Worm (Caenorhabditis elegans) whole organism, mixed stage, embryonic: ENCODE measurements around the gene copz-1.

Experiments
- M03D4.4 ChIP-seq: sonication (generic microtip); optimal IDR thresholded peaks from 2 replicates; lab custom pipeline; 2017; ENCODE audit warnings: mild to moderate bottlenecking, missing genetic modification characterization, missing compliant biosample characterization
- bed-3 ChIP-seq: fragments of 200-800 bp; sonication (Bioruptor generic); optimal IDR thresholded peaks from 3 replicates; lab custom pipeline; 2018; ENCODE audit warnings: mild to moderate bottlenecking, missing genetic modification characterization, moderate library complexity, missing compliant biosample characterization
- blmp-1 ChIP-seq: fragments of 150-350 bp; optimal IDR thresholded peaks from 2 replicates; lab custom pipeline; 2014; ENCODE audit warnings: missing biosample characterization, missing genetic modification characterization
- ceh-39 ChIP-seq: fragments of 150-350 bp; optimal IDR thresholded peaks from 2 replicates; lab custom pipeline; 2014; ENCODE audit warnings: missing biosample characterization, missing genetic modification characterization
- ceh-43 ChIP-seq: fragments of 200-800 bp; sonication (Bioruptor generic); optimal IDR thresholded peaks from 2 replicates; lab custom pipeline; 2018; ENCODE audit warnings: mild to moderate bottlenecking, missing genetic modification characterization, moderate library complexity, missing compliant biosample characterization
- ces-1 ChIP-seq: fragments of 150-350 bp; optimal IDR thresholded peaks from 2 replicates; lab custom pipeline; 2014; ENCODE audit warnings: missing biosample characterization, missing genetic modification reagents, missing genetic modification characterization
- cnd-1 ChIP-seq: fragments of 200-800 bp; sonication (Bioruptor generic); optimal IDR thresholded peaks from 2 replicates; lab custom pipeline; 2018; ENCODE audit warnings: mild to moderate bottlenecking, missing genetic modification characterization, missing compliant biosample characterization
- drap-1 ChIP-seq: fragments of 200-800 bp; sonication (Bioruptor generic); optimal IDR thresholded peaks from 3 replicates; lab custom pipeline; 2018; ENCODE audit warnings: mild to moderate bottlenecking, missing genetic modification characterization, missing compliant biosample characterization
- elt-1 ChIP-seq: sonication (generic microtip); optimal IDR thresholded peaks from 2 replicates; lab custom pipeline; 2017; ENCODE audit warnings: missing genetic modification characterization, mild to moderate bottlenecking, missing compliant biosample characterization, antibody characterized with exemption, moderate library complexity, borderline replicate concordance; ENCODE audit not compliant: insufficient read depth
- flh-1 ChIP-seq: fragments of 200-800 bp; sonication (Bioruptor generic); optimal IDR thresholded peaks from 2 replicates; lab custom pipeline; 2018; ENCODE audit warnings: mild to moderate bottlenecking, missing genetic modification characterization, moderate library complexity, missing compliant biosample characterization
- ham-2 ChIP-seq: fragments of 200-800 bp; sonication (Bioruptor generic); optimal IDR thresholded peaks from 2 replicates; lab custom pipeline; 2018; ENCODE audit warnings: mild to moderate bottlenecking, missing genetic modification characterization, missing compliant biosample characterization
- hlh-1 ChIP-seq: fragments of 150-350 bp; optimal IDR thresholded peaks from 2 replicates; lab custom pipeline; 2014; ENCODE audit warnings: missing biosample characterization, missing genetic modification reagents, missing genetic modification characterization
- lin-13 ChIP-seq: fragments of 150-350 bp; optimal IDR thresholded peaks from 2 replicates; lab custom pipeline; 2014; ENCODE audit warnings: missing biosample characterization, missing genetic modification characterization
- lin-32 ChIP-seq: fragments of 200-800 bp; sonication (Bioruptor generic); optimal IDR thresholded peaks from 2 replicates; lab custom pipeline; 2018; ENCODE audit warnings: mild to moderate bottlenecking, missing genetic modification characterization, missing compliant biosample characterization
- lsy-2 ChIP-seq: fragments of 150-350 bp; optimal IDR thresholded peaks from 2 replicates; lab custom pipeline; 2014; ENCODE audit warnings: missing biosample characterization, missing genetic modification characterization
- mab-5 ChIP-seq: fragments of 150-350 bp; optimal IDR thresholded peaks from 2 replicates; lab custom pipeline; 2014; ENCODE audit warnings: missing biosample characterization, missing genetic modification characterization
- mep-1 ChIP-seq: fragments of 150-350 bp; optimal IDR thresholded peaks from 2 replicates; lab custom pipeline; 2017; ENCODE audit warnings: missing biosample characterization, missing genetic modification reagents, missing genetic modification characterization, inconsistent platforms
- mls-2 ChIP-seq: sonication (generic microtip); optimal IDR thresholded peaks from 2 replicates; lab custom pipeline; 2016; ENCODE audit warnings: mild to moderate bottlenecking, missing genetic modification characterization, moderate library complexity, missing compliant biosample characterization
- nhr-12 ChIP-seq: fragments of 150-350 bp; optimal IDR thresholded peaks from 2 replicates; lab custom pipeline; 2014; ENCODE audit warnings: missing biosample characterization, missing genetic modification characterization
- nhr-2 ChIP-seq: fragments of 150-350 bp; optimal IDR thresholded peaks from 2 replicates; lab custom pipeline; 2014; ENCODE audit warnings: missing biosample characterization, missing genetic modification characterization
- nhr-28 ChIP-seq: fragments of 150-350 bp; optimal IDR thresholded peaks from 2 replicates; lab custom pipeline; 2014; ENCODE audit warnings: missing biosample characterization, missing genetic modification characterization
- nhr-76 ChIP-seq: sonication (generic microtip); optimal IDR thresholded peaks from 2 replicates; lab custom pipeline; 2017; ENCODE audit warnings: missing biosample characterization, missing genetic modification characterization
- pha-4 ChIP-seq: fragments of 150-350 bp; optimal IDR thresholded peaks from 2 replicates; lab custom pipeline; 2018; ENCODE audit warnings: missing biosample characterization, missing genetic modification reagents, missing genetic modification characterization
- sem-2 ChIP-seq: fragments of 200-800 bp; sonication (Bioruptor generic); optimal IDR thresholded peaks from 2 replicates; lab custom pipeline; 2018; ENCODE audit warnings: mild to moderate bottlenecking, missing genetic modification characterization, missing compliant biosample characterization
- snpc-4 ChIP-seq: fragments of 150-350 bp; optimal IDR thresholded peaks from 2 replicates; lab custom pipeline; 2014; ENCODE audit warnings: missing biosample characterization, missing genetic modification characterization
- sptf-1 ChIP-seq: sonication (generic microtip); optimal IDR thresholded peaks from 2 replicates; lab custom pipeline; 2017; ENCODE audit warnings: mild to moderate bottlenecking, missing genetic modification characterization, moderate library complexity, missing compliant biosample characterization
- tbx-8 ChIP-seq: fragments of 200-800 bp; sonication (Bioruptor generic); optimal IDR thresholded peaks from 2 replicates; lab custom pipeline; 2018; ENCODE audit warnings: mild to moderate bottlenecking, missing genetic modification characterization, moderate library complexity, missing compliant biosample characterization
- unc-120 ChIP-seq: sonication (generic microtip); optimal IDR thresholded peaks from 2 replicates; lab custom pipeline; 2017; ENCODE audit warnings: missing genetic modification characterization, missing compliant biosample characterization; ENCODE audit not compliant: poor library complexity, severe bottlenecking
- unc-39 ChIP-seq: fragments of 150-350 bp; optimal IDR thresholded peaks from 2 replicates; lab custom pipeline; 2014; ENCODE audit warnings: missing biosample characterization, missing genetic modification characterization
- unc-62 ChIP-seq: fragments of 150-350 bp; optimal IDR thresholded peaks from 2 replicates; lab custom pipeline; 2014; ENCODE audit warnings: missing biosample characterization, missing genetic modification reagents, missing genetic modification characterization
- ztf-11 ChIP-seq: fragments of 150-350 bp; optimal IDR thresholded peaks from 2 replicates; lab custom pipeline; 2014; ENCODE audit warnings: missing biosample characterization, missing genetic modification characterization

Gene copz-1

ce11 chrII:10870698-10871097, 2.0 kb upstream of the copz-1 start:
- no peak for TF ChIP-seq nhr-28 (tag; lab: Kevin White, UChicago)
- TF ChIP-seq unc-39 (tag; lab: Kevin White, UChicago) = no peak
- no peak for TF ChIP-seq flh-1
- TF ChIP-seq lin-13 = no peak
- TF ChIP-seq ceh-43 (GFP tag; lab: Kevin White, UChicago) = no peak
- no peak for TF ChIP-seq tbx-8 (GFP tag; lab: Kevin White, UChicago)
- no peak for TF ChIP-seq lin-32
- no peak for TF ChIP-seq sem-2 (GFP tag; lab: Kevin White, UChicago)
- no peak for TF ChIP-seq ceh-39 (tag; lab: Kevin White, UChicago)
- TF ChIP-seq mep-1 = no peak
- TF ChIP-seq mls-2 (tag; lab: Kevin White, UChicago) = no peak
- no peak for TF ChIP-seq elt-1
- TF ChIP-seq lsy-2 = no peak
- no peak for TF ChIP-seq unc-120 (tag; lab: Kevin White, UChicago)
- TF ChIP-seq sptf-1 (tag; lab: Kevin White, UChicago) = no peak

DNA sequence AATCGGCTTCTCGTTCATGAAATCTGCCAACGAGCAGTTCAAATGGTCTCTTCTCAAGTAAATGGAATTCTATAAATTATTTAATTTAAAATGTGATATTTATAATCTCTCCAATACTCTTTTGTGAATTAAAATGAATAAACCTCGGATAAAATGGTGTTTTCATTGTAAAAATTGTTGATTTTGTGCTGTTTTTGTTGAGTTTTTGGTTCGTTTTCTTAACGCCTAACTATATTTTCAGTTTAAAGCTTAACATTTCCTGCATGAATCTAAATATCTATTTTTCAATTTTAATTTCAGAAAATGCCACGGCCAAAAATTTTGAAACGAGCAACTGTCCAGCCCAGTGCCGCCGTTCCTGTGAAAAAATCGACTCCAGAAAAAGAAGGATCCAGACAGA, 952 bp downstream of the copz-1 start, which contains the start of gene orc-2:
Gene orc-2 (plus strand): TSS at position 301 of the 400 bp plus-strand sequence.
- TF ChIP-seq tbx-8 (GFP tag; lab: Kevin White, UChicago) = no peak
- no peak for TF ChIP-seq cnd-1 (tag; lab: Kevin White, UChicago)
- no peak for TF ChIP-seq mab-5 (tag; lab: Kevin White, UChicago)
- no peak for TF ChIP-seq elt-1
- no peak for TF ChIP-seq unc-62 (GFP tag; lab: Kevin White, UChicago)
- no peak for TF ChIP-seq lin-13
- no peak for TF ChIP-seq snpc-4
- TF ChIP-seq unc-120 (tag; lab: Kevin White, UChicago) = no peak
- TF ChIP-seq hlh-1 = no peak
- TF ChIP-seq drap-1 (GFP tag; lab: Kevin White, UChicago) = no peak
- no peak for TF ChIP-seq M03D4.4 (tag; lab: Kevin White, UChicago)

ce11 chrII:10880625-10881024, 7.9 kb downstream of the copz-1 start, which contains the start of gene lurp-1:
Gene lurp-1 (plus strand): TSS chrII:10880925.
- TF ChIP-seq unc-39 (tag; lab: Kevin White, UChicago) (no peak), tbx-8 (GFP tag; lab: Kevin White, UChicago) (no peak), blmp-1 (tag; lab: Kevin White, UChicago) (no peak), bed-3 (GFP tag; lab: Kevin White, UChicago) (no peak), sptf-1 (tag; lab: Kevin White, UChicago) (no peak), ceh-43 (GFP tag; lab: Kevin White, UChicago) (no peak), ham-2 (no peak)

DNA sequence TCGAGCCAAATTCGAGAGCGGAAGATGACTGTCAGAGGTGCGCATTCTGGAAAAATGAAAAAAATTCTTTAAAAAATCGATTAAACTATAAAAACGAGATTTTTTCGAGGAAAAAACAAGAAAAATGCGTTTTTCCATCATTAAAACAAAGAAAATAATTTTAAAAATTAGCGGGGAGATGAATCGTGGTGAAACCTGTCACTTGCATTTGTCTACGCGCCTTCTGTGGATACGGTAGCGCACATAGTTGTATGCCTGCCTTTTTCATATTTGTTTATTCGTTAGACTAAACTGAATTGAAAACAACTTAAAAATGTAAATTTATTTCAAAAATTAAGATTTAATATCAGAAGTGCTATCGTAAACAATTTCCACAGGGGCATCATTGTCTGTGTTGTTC, 11.7 kb downstream of the copz-1 start, which contains the start of gene egg-3:
Gene egg-3 (minus strand): TSS at position 46 of the 400 bp plus-strand sequence.
- TF ChIP-seq ham-2 (no peak), lin-13 (no peak), cnd-1 (tag; lab: Kevin White, UChicago) (no peak)

DNA sequence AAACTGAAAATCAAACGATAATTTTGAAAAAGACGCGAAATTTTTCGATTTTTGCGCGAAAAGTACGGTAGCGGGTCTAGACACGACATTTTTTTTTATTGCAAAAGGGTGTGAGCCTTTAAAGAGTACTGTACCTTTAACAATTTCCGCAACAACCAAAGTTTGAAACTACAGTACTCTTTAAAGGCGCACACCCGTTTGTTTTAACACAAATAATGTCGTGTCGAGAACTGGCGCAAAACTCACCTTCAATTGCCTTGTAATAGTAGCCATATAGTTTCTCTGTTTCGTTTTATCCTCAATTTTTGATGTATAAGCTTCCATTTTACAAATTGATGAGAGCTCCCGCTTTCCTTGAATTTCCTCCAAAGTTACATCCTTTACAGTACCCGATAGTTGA, 12.6 kb downstream of the copz-1 start:
- TF ChIP-seq nhr-12 (tag; lab: Kevin White, UChicago) (no peak), mls-2 (tag; lab: Kevin White, UChicago) (no peak), pha-4 (no peak), mep-1 (no peak), unc-39 (tag; lab: Kevin White, UChicago) (no peak), nhr-28 (tag; lab: Kevin White, UChicago) (no peak), snpc-4 (no peak), nhr-76 (tag; lab: Kevin White, UChicago) (no peak), sem-2 (GFP tag; lab: Kevin White, UChicago) (no peak), drap-1 (GFP tag; lab: Kevin White, UChicago) (no peak), nhr-2 (tag; lab: Kevin White, UChicago) (no peak), mab-5 (tag; lab: Kevin White, UChicago) (no peak), lin-13 (no peak), flh-1 (no peak), ces-1 (GFP tag; lab: Kevin White, UChicago) (no peak), lsy-2 (no peak), elt-1 (no peak), ztf-11 (tag; lab: Kevin White, UChicago) (no peak), blmp-1 (tag; lab: Kevin White, UChicago) (no peak)
